Fruit fly (Drosophila melanogaster) Kc167 (cell line): Measurements from ENCODE around the gene CG14995.

Source experiments
- Myc ChIP-seq: fragments of >200 bp; optimal IDR thresholded peaks from 2 replicates; lab custom pipeline; 2017; ENCODE audit warnings: missing external identifiers
- Sin3A ChIP-seq: fragments of >200 bp; optimal IDR thresholded peaks from 2 replicates; lab custom pipeline; 2018; ENCODE audit warnings: missing external identifiers
- h ChIP-seq: fragments of >200 bp; optimal IDR thresholded peaks from 3 replicates; lab custom pipeline; 2018; ENCODE audit warnings: missing external identifiers
- insv ChIP-seq: fragments of >200 bp; optimal IDR thresholded peaks from 3 replicates; lab custom pipeline; 2018; ENCODE audit warnings: missing external identifiers
- psq ChIP-seq: fragments of >200 bp; optimal IDR thresholded peaks from 2 replicates; lab custom pipeline; 2017; ENCODE audit warnings: missing external identifiers
- ttk ChIP-seq: sonication (Bioruptor generic); optimal IDR thresholded peaks from 2 replicates; lab custom pipeline; 2017; ENCODE audit warnings: missing external identifiers

Gene CG14995

DNA sequence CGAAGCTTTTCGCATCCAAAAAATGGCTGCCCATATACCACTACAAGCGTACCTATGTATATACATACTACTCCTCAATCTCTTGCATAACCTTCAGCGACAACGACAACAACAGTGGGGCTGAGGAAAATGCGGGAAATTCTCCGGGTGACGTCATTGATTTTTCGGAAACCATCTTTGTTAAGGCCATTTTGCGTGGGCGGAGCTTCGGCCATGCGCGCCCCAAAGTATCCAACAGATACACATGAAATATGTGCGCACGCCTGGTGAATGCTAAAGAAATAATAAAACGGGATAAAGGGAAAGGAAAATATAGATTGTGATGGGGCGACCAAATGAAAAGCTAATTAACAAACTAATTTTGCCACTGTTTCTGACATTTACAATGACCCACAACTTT, 17.2 kb downstream of the CG14995 start:
- TF ChIP-seq Sin3A, result no peak
- TF ChIP-seq ttk (lab: Kevin White, UChicago), result no peak
- no peak for TF ChIP-seq h (lab: Kevin White, UChicago)
- TF ChIP-seq Myc (lab: Kevin White, UChicago), result no peak
- no peak for TF ChIP-seq psq
- TF ChIP-seq insv (lab: Kevin White, UChicago), result no peak

DNA sequence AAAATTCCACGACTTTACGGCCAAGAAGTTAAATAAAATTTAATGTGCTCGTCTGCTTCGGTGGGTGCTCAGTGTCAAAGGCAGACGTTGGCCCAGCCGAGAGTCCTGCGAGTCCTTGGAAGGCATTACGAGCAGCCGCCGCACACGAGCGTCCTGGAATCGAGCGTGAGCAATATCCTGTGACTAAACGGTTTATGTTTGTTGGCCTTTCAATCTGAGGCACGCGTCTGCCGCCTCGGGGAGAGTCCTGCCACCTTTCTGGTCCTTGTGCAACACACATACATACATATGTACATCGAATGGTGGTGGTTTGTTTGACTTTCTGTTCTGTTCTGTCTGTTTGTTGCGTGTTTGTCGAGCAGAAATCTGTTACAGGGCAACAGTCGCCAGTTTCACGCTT, 19.6 kb downstream of the CG14995 start:
- no peak for TF ChIP-seq psq
- TF ChIP-seq Myc (lab: Kevin White, UChicago), result no peak
- TF ChIP-seq Sin3A, result no peak
- TF ChIP-seq h (lab: Kevin White, UChicago), result no peak
- TF ChIP-seq insv (lab: Kevin White, UChicago), result no peak
- TF ChIP-seq ttk (lab: Kevin White, UChicago), result no peak

DNA sequence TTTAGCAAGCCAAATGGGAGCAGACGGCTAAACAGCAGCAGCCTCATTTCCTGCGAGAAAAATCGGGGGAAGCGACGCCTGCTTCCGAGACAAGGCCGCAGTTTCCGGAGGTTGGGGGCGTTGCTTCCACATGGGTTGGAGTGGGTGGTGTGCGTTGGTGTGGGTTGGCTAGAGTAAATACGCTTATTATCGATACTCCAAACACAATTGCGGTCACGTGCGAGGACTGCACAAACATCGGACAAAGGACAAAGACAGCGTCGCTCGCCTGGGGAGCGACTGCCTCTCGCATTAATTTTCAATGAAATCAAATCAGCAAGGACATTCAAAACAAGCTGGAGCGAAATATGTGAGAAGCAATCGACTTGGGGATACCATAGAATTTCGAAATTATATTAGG, 21.8 kb downstream of the CG14995 start:
- no peak for TF ChIP-seq h (lab: Kevin White, UChicago)
- no peak for TF ChIP-seq insv (lab: Kevin White, UChicago)
- no peak for TF ChIP-seq psq
- TF ChIP-seq ttk (lab: Kevin White, UChicago), result no peak
- TF ChIP-seq Myc (lab: Kevin White, UChicago), result no peak
- TF ChIP-seq Sin3A, result no peak

DNA sequence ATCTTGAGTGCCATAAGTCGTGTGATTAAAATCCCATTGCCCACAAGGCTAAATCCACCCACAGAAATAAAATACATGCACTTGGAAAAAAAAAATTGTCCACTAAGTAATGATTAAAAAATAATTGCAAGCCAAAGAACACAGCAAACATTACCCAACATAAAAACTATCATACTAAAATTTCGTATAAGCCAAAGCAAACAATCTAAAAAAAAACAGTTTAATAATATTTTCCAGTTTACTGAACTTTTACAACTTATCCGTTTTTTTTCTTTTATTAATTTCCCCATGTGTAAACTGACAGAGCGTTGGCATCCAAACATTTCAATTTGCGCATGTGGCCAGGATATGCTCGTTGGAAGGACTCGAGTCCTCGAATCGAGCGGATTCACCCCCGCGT, 22.8 kb downstream of the CG14995 start:
- TF ChIP-seq insv (lab: Kevin White, UChicago) (no peak), Sin3A (no peak), h (lab: Kevin White, UChicago) (no peak), ttk (lab: Kevin White, UChicago) (no peak), Myc (lab: Kevin White, UChicago) (no peak), psq (no peak)

DNA sequence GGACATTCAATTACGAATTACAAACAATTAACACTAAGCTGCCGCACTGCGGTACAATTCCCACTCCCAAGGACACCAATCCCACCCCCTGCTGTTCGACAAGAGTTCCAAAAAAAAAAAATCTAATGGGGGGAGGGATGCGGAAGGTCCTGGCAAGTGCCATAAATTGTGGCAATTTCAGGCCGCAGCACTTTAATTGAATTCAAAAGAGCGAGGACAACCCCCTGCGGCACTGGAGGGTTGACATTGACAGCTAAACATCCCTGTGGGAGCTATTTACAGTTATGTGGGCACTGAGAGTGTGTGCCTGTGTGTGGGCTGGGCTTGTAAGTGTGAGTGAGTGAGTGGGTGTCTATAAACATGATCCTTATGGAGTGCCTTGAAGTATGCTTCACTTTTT, 26.1 kb downstream of the CG14995 start:
- TF ChIP-seq psq (no peak), h (lab: Kevin White, UChicago) (no peak), insv (lab: Kevin White, UChicago) (no peak), Myc (lab: Kevin White, UChicago) (no peak), ttk (lab: Kevin White, UChicago) (no peak), Sin3A (no peak)

DNA sequence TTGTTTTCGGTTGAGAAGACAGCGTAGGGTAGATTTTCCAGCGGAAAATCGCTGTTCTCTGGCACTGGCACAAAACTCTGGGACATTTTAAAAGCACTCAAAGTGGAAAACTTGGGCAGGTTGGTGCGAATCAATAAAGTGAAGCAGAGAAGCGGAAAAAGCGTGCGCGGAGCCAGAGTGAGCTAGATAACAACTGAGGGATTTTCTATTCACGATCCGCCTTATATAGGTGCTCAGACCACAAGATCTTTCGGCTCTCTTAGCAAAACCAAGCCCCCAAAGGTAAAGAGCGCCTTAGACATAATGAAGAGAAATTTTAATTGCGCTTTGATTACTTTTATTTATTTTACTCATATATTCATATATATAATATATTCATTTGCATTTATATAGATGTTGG, 29.3 kb downstream of the CG14995 start, which contains the start of gene Faa:
Faa (minus strand) TSS at position 200 of the 400 bp plus-strand sequence.
- TF ChIP-seq insv (lab: Kevin White, UChicago), result no peak
- no peak for TF ChIP-seq ttk (lab: Kevin White, UChicago)
- no peak for TF ChIP-seq Sin3A
- no peak for TF ChIP-seq psq

DNA sequence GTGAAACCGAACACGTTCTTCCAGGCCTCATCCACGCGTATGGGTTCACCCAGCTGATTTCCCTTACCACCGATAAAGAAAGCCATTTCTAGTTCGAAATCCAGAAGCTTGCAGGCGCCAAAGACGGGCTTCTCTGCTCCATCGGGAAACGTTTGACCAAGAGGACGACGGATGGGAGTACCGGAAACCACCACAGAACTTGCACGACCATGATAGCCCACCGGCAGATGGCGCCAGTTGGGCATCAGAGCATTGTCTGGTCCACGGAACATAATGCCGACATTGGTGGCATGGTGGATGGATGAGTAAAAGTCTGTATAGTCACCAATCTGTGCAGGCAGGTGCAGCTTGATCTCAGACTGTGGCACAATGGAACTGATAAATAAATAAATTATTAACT, 30.3 kb downstream of the CG14995 start:
- TF ChIP-seq insv (lab: Kevin White, UChicago) (no peak), Sin3A (no peak), Myc (lab: Kevin White, UChicago) (no peak), h (lab: Kevin White, UChicago) (no peak), psq (no peak), ttk (lab: Kevin White, UChicago) (no peak)

DNA sequence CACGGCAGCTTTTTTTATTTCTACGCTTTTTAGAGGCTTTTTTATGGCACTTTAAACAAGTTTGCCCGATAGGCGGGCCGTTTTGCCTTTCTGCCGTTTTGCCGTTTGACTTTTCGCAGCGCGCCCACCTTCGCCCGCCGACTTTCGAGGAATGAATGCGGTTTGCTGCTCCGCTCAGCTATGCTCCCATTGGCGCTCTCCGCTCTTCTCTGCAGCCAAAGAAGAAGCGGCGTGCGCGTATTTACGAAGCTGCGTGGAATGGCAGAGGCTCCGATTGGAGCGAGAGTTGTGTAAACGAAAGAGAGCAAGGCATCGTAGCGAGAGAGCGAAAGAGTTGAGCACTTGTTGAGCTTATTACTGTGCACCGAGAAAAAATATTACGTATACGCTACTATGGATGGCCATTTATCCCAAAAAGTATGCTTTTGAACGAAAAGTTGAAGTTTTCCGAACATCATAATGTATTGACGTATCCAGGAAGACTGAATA, 31.5 kb downstream of the CG14995 start, which contains the start of gene wit:
wit (minus strand) TSS at position 157 of the 489 bp plus-strand sequence.
- TF ChIP-seq insv (lab: Kevin White, UChicago), result no peak
- TF ChIP-seq ttk (lab: Kevin White, UChicago), result no peak
- TF ChIP-seq Myc (lab: Kevin White, UChicago), result no peak
- no peak for TF ChIP-seq Sin3A
- no peak for TF ChIP-seq h (lab: Kevin White, UChicago)
- no peak for TF ChIP-seq psq

DNA sequence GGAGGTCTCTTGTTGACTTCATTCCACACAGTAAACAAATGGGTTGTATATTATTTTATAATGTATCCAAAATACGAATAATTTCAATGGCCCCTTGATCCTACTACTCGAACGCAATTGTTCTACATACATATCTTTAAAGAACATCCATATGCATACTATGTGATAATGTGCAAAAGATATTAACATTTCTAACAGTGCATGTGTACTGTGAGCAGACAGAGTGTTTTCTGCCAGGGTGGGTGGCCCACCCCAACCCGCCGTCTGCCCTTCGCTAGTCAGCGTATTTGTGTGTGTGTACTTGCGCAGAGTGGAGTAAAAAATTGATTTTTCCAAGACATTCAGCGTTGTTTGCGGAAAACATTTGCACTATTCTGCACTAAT, 32.1 kb downstream of the CG14995 start:
- TF ChIP-seq insv (lab: Kevin White, UChicago), result no peak
- no peak for TF ChIP-seq h (lab: Kevin White, UChicago)
- no peak for TF ChIP-seq Sin3A
- TF ChIP-seq Myc (lab: Kevin White, UChicago), result no peak
- TF ChIP-seq psq, result no peak
- TF ChIP-seq ttk (lab: Kevin White, UChicago), result no peak

DNA sequence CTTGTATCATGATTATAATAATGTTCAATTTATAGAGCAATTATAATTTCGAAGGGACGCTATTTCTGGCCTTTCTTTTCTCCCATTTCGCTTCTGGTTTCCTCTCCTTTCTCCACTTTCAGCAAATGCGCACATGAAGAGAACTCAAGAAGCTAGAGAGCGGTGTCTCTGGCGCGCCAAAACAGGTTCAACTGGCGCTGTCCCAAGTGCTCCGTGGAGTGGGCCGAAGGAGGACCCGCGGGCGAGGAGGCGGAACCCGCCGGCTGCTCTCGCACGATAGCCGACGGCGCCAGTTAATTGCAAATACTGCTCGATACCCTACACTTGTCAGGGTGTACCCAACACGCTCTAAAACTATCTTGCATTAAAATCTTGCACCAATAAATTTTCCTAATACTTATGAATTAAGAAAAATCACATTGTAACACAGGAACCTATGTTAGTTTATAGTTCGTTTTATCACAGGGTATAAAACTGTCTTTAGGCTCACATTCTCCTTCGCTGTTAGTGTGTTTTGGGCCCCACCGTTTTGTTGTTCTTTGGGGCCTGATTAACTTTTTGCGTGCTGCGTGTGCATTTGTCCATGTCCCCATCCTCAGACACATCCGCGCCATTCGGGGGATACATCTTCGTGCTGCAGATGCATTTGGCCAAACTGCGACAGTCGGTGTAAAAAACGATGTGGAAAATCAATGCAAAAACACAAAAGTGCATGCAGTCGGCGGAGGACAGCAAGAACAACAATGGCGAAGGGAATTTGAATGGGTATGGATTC, 32.6 kb downstream of the CG14995 start:
- TF ChIP-seq Sin3A, result no peak
- no peak for TF ChIP-seq ttk (lab: Kevin White, UChicago)
- no peak for TF ChIP-seq h (lab: Kevin White, UChicago)
- TF ChIP-seq Myc (lab: Kevin White, UChicago), result no peak

DNA sequence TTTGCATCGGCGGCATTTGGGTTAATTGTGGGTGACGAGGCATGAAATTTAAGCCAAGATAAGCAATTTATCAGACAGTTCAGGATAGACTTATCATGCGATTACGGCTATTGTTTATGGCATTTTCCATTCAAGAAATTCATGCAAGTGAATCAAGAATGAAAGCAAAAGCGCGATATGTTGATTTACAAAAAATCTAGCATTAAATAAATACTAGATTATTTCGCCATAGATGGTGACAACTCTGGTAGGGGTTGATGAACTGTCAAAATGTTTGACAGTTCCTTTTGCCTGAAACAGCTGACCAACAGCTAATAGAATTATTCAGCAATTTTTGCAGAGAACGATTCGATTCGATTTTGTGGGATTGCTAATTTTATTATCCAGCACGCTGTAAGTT, 34.0 kb downstream of the CG14995 start, which contains the start of gene CG32259:
CG32259 (plus strand) TSS at position 301 of the 400 bp plus-strand sequence.
- TF ChIP-seq psq (no peak), Sin3A (no peak), h (lab: Kevin White, UChicago) (no peak), insv (lab: Kevin White, UChicago) (no peak), ttk (lab: Kevin White, UChicago) (no peak), Myc (lab: Kevin White, UChicago) (no peak)

DNA sequence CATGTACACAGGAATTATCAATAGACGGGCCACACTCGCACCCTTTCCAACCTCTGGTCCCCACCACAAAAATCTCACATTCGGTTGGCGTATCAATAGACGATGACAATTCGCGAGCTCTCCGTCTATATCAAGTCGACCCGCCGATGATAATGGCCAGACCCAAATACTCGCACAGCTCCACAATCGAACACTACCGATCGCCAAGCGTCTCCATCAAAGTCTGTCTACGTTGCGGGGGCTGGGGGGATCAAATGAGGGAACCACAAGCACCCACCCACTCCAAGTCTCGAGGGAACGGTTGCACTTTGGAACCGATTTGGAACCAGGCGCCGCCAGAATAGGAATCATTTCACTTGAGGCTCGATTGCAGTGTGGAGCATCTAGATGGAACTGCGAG, 34.7 kb downstream of the CG14995 start:
- TF ChIP-seq ttk (lab: Kevin White, UChicago) (no peak), Sin3A (no peak), h (lab: Kevin White, UChicago) (no peak), psq (no peak), Myc (lab: Kevin White, UChicago) (no peak), insv (lab: Kevin White, UChicago) (no peak)
